Worm (Caenorhabditis elegans): Measurements from ENCODE around the gene ift-81.
A peak's percentile ranks its signal among the peaks of the same experiment; 100 is the strongest.

The ift-81 gene

ce11 chrX:5275209-5275608, 23.2 kb upstream of the ift-81 start, which contains the start of gene hst-6 (continued):
- TF ChIP-seq egl-13 (tag; optimal IDR thresholded peaks at IDR 0.05) (peak; percentile 43), elt-3 (tag; optimal IDR thresholded peaks at IDR 0.05) (no peak), ceh-90 (tag; optimal IDR thresholded peaks at IDR 0.05) (no peak), grh-1 (GFP tag; IDR thresholded peaks at IDR 0.05) (no peak), fkh-8 (tag; optimal IDR thresholded peaks at IDR 0.05) (peak; percentile 19), unc-98 (GFP tag; IDR thresholded peaks at IDR 0.05) (no peak), unc-62 (GFP tag; optimal IDR thresholded peaks at IDR 0.05) (no peak), C34B4.2 (tag; optimal IDR thresholded peaks at IDR 0.05) (no peak), fkh-4 (tag; optimal IDR thresholded peaks at IDR 0.05; ENCODE audit: borderline replicate concordance) (no peak), nhr-28 (tag; optimal IDR thresholded peaks at IDR 0.05) (no peak), ztf-11 (tag; optimal IDR thresholded peaks at IDR 0.05) (peak in 1 of 2 experiments; percentile 6), lin-15B (tag; optimal IDR thresholded peaks at IDR 0.05) (peak; percentile 33), fkh-10 (GFP tag; optimal IDR thresholded peaks at IDR 0.05) (no peak), rnt-1 (tag; optimal IDR thresholded peaks at IDR 0.05) (peak; percentile 56), ces-1 (GFP tag; optimal IDR thresholded peaks at IDR 0.05) (no peak), pag-3 (tag; optimal IDR thresholded peaks at IDR 0.05; ENCODE audit: borderline replicate concordance, insufficient read depth) (no peak), nhr-85 (tag) (peak; percentile 51), unc-130 (tag; optimal IDR thresholded peaks at IDR 0.05) (peak; percentile 70), lin-39 (tag; optimal IDR thresholded peaks at IDR 0.05) (no peak), jun-1 (tag; optimal IDR thresholded peaks at IDR 0.05) (peak; percentile 20), mef-2 (tag; optimal IDR thresholded peaks at IDR 0.05) (no peak), swsn-7 (tag; optimal IDR thresholded peaks at IDR 0.05) (peak; percentile 57), alr-1 (tag; optimal IDR thresholded peaks at IDR 0.05; ENCODE audit: borderline replicate concordance) (no peak), pqm-1 (tag; optimal IDR thresholded peaks at IDR 0.05) (no peak), nhr-77 (tag; optimal IDR thresholded peaks at IDR 0.05) (no peak), egl-27 (tag; optimal IDR thresholded peaks at IDR 0.05) (no peak), unc-30 (tag; optimal IDR thresholded peaks at IDR 0.05) (no peak), fos-1 (tag; optimal IDR thresholded peaks at IDR 0.05) (peak; percentile 28), pax-3 (tag; optimal IDR thresholded peaks at IDR 0.05) (no peak), efl-1 (optimal IDR thresholded peaks at IDR 0.05) (peak; percentile 28 to 43), efl-1 (GFP tag; optimal IDR thresholded peaks at IDR 0.05 in 1 of 2) (peak; percentile 22 to 82), snpc-4 (tag; optimal IDR thresholded peaks at IDR 0.05) (peak; percentile 37), ets-5 (GFP tag; IDR thresholded peaks at IDR 0.05) (no peak), sptf-1 (tag; optimal IDR thresholded peaks at IDR 0.05) (no peak), C04F5.9 (tag; optimal IDR thresholded peaks at IDR 0.05) (no peak), skn-1 (tag; optimal IDR thresholded peaks at IDR 0.05) (peak; percentile 62), dsc-1 (tag; optimal IDR thresholded peaks at IDR 0.05) (peak; percentile 40), lsy-2 (tag; optimal IDR thresholded peaks at IDR 0.05) (peak; percentile 45 to 52), mab-9 (GFP tag; IDR thresholded peaks at IDR 0.05) (no peak), dpl-1 (GFP tag; optimal IDR thresholded peaks at IDR 0.05) (peak in 2 of 3 experiments; percentile 16 to 35), irx-1 (tag; optimal IDR thresholded peaks at IDR 0.05) (no peak), ceh-82 (tag; optimal IDR thresholded peaks at IDR 0.05) (peak; percentile 22 to 72 (median 33)), mdl-1 (tag; optimal IDR thresholded peaks at IDR 0.05) (no peak), F16B12.6 (tag; optimal IDR thresholded peaks at IDR 0.05) (peak; percentile 8), nhr-12 (tag; optimal IDR thresholded peaks at IDR 0.05) (no peak), nhr-20 (tag; optimal IDR thresholded peaks at IDR 0.05) (peak; percentile 67), lin-35 (GFP tag; optimal IDR thresholded peaks at IDR 0.05) (peak; percentile 38 to 58), nhr-76 (tag; optimal IDR thresholded peaks at IDR 0.05) (no peak), unc-86 (tag; optimal IDR thresholded peaks at IDR 0.05) (peak; percentile 47), ama-1 (optimal IDR thresholded peaks at IDR 0.05) (no peak), sup-37 (GFP tag; optimal IDR thresholded peaks at IDR 0.05) (no peak), ceh-8 (GFP tag; optimal IDR thresholded peaks at IDR 0.05) (no peak), C16A3.4 (tag; optimal IDR thresholded peaks at IDR 0.05) (peak; percentile 74), nhr-84 (tag; optimal IDR thresholded peaks at IDR 0.05) (no peak)

Measured in whole organism, L1 larva.